Fruit fly (Drosophila melanogaster): Measurements from ENCODE around the gene Sk2.

The Sk2 gene

DNA sequence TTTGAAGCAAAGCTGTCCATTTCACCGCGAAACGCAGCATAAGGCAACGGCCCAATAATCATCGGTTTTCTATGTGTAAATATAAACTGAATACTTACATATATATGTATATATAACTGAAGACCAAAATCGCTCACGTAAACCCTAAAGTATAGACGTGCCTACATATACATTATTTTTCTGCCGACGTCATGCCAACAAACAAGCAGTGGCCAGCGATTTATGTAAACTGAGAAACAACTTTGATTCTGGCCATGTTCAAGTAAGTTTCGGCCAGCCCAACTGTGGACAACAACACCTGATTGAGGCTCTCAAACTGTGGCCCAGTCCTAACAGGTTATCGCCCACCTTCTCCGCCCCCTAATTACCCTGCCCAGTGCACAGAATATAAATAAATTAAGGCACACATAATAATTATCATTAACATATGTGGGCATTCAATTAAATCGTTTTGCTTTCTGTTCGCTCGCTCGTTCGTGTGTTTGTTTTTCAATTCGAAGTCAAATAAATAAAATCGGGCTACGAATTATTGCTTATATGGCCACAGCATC, 35.2 kb downstream of the Sk2 start:
- TF ChIP-seq psq (optimal IDR thresholded peaks at IDR 0.05) (no peak), usp (GFP tag; optimal IDR thresholded peaks at IDR 0.05) (no peak), CG8478 (optimal IDR thresholded peaks at IDR 0.05) (no peak), pan (optimal IDR thresholded peaks at IDR 0.05) (no peak), Dll (optimal IDR thresholded peaks at IDR 0.05) (no peak), EcR (GFP tag; optimal IDR thresholded peaks at IDR 0.05) (no peak)

DNA sequence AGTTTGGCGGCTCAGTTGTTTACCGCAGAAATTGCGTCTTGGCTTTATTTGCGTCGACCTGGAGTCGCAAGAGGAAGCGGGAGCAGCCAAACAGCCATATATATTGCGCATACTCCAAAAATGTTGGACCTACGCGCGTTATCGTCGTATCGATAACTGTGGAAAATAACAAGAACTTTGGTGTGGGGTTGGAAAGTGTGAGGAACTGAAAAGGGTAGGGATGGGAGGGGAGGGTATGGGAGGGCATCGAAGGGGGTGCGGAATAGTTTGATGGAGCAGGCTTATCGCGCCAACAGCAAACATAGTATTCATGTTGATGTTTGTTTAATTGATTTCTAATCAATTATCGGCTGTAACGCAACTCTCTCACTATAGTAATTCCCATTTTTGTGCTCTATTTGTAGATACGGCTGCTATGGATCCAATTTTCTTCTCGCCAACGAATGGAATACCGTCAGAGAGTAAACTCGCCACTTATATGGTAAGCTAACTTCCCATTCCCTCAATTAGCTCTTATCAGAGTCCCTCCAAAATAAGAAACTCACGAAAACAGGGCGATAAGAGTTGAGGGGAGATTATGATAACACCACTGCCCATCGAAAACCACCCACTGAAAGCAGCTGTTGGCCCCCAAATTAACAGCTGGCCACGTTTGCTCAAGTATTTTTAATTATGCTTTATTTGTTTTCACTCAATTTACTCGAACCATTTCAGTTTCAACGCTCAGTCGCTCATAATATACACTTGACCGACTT, 36.6 kb downstream of the Sk2 start:
- TF ChIP-seq psq (optimal IDR thresholded peaks at IDR 0.05): no peak
- TF ChIP-seq Dll (optimal IDR thresholded peaks at IDR 0.05): no peak
- no peak for TF ChIP-seq usp (GFP tag; optimal IDR thresholded peaks at IDR 0.05)
- TF ChIP-seq EcR (GFP tag; optimal IDR thresholded peaks at IDR 0.05): no peak
- no peak for TF ChIP-seq pan (optimal IDR thresholded peaks at IDR 0.05)
- TF ChIP-seq CG8478 (optimal IDR thresholded peaks at IDR 0.05): no peak

DNA sequence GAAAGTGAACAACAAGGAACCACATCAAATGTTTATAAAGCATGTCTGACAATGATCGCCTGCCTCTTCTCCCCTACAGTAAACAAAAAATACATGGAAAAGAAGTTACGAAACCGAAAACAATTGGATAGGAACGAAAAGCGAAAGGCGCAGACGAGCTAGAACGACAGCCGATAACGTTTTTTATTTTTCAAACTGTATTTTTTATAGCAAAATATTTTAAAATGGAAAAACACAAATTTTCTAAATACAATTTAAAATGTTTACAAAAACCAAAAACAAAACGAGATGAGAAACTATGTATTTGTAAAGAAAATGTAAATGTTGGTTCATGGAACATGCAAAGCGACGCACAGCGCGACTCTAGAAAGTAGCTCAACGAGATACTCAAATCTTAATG, 42.1 kb downstream of the Sk2 start:
- TF ChIP-seq CG8478 (optimal IDR thresholded peaks at IDR 0.05) (no peak), psq (optimal IDR thresholded peaks at IDR 0.05) (no peak), pan (optimal IDR thresholded peaks at IDR 0.05) (no peak), EcR (GFP tag; optimal IDR thresholded peaks at IDR 0.05) (no peak), usp (GFP tag; optimal IDR thresholded peaks at IDR 0.05) (no peak), Dll (optimal IDR thresholded peaks at IDR 0.05) (no peak)

DNA sequence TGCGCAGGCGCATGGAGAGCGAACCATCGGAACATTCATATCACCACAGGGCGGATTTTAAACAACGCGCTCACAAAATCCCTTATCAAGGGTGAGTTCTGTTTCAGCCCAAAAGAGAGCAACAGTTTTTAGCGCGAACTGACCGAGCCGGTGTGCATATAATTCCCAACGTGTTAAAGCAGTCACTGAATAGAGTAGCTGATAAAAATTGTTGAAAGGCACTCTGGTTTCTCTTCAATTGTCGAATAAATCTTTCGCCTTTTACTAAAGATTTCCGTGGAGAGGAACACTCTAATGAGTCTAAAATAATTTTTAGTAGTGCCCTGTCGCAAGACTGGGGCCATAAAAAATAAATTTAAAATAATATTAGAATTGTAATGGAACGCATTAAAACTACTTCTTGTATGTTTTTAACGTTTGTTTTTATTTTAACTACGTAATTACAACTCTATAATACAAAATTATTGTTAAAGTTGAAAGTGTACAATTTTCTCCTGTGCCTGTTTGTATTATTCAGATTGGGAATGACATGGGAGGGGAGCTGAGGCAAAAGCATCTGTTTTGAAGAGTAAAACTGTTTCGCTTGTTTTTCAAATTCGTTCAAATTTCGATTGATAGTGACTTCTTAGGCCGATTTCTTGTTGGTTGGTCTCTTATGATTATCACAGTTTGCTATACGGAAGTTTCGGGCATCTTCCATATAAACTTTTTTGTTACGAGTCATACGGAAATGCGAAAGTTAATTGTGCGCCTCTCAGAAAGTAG, 43.9 kb downstream of the Sk2 start:
- no peak for TF ChIP-seq Dll (optimal IDR thresholded peaks at IDR 0.05)
- no peak for TF ChIP-seq usp (GFP tag; optimal IDR thresholded peaks at IDR 0.05)
- no peak for TF ChIP-seq pan (optimal IDR thresholded peaks at IDR 0.05)
- TF ChIP-seq CG8478 (optimal IDR thresholded peaks at IDR 0.05): no peak
- no peak for TF ChIP-seq psq (optimal IDR thresholded peaks at IDR 0.05)
- TF ChIP-seq EcR (GFP tag; optimal IDR thresholded peaks at IDR 0.05): no peak

DNA sequence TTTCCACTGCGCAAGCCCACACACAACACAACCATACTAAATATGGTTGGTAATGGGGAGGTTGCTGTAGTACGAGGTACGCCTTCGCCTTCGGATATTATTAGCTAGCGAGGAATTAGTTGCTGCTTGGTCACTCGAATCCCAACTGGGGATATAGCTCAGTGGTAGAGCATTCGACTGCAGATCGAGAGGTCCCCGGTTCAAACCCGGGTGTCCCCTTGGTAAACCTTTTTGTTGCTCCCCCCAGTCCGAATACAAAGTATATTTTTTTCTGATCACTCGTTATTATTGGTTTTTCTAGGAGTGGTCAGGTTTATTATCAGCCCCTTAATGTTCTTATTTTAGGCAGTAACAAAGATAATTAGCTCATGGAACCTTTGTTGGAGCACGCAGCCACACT, 48.7 kb downstream of the Sk2 start:
- TF ChIP-seq usp (GFP tag; optimal IDR thresholded peaks at IDR 0.05) (no peak), CG8478 (optimal IDR thresholded peaks at IDR 0.05) (no peak), Dll (optimal IDR thresholded peaks at IDR 0.05) (no peak), pan (optimal IDR thresholded peaks at IDR 0.05) (no peak), EcR (GFP tag; optimal IDR thresholded peaks at IDR 0.05) (no peak), psq (optimal IDR thresholded peaks at IDR 0.05) (no peak)

DNA sequence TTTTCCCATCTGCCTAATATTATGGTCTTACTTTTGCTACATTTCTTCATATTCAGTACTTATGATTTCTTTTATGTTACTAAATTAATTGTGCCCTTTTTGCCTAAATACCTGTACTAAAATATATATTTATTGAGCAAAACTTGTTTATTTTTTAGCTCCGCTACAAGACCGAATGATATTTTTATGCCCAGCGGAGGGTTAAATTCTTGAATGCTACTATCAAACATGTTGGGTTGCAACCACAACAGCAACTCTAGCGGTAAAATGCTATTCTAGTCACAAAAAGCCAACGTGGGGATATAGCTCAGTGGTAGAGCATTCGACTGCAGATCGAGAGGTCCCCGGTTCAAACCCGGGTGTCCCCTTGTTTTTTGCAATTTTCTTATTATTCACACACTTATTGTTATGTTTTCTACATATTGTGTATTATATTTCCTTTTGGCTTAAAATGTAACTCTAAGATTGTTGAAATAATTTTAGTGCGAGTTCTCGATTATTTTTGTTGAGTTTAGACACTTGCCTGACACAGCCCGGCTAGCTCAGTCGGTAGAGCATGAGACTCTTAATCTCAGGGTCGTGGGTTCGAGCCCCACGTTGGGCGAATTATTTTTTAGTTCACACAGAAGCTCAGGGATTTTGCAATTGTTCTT, 49.3 kb downstream of the Sk2 start:
- TF ChIP-seq pan (optimal IDR thresholded peaks at IDR 0.05) (no peak), Dll (optimal IDR thresholded peaks at IDR 0.05) (no peak), EcR (GFP tag; optimal IDR thresholded peaks at IDR 0.05) (no peak), usp (GFP tag; optimal IDR thresholded peaks at IDR 0.05) (no peak), CG8478 (optimal IDR thresholded peaks at IDR 0.05) (no peak), psq (optimal IDR thresholded peaks at IDR 0.05) (no peak)

DNA sequence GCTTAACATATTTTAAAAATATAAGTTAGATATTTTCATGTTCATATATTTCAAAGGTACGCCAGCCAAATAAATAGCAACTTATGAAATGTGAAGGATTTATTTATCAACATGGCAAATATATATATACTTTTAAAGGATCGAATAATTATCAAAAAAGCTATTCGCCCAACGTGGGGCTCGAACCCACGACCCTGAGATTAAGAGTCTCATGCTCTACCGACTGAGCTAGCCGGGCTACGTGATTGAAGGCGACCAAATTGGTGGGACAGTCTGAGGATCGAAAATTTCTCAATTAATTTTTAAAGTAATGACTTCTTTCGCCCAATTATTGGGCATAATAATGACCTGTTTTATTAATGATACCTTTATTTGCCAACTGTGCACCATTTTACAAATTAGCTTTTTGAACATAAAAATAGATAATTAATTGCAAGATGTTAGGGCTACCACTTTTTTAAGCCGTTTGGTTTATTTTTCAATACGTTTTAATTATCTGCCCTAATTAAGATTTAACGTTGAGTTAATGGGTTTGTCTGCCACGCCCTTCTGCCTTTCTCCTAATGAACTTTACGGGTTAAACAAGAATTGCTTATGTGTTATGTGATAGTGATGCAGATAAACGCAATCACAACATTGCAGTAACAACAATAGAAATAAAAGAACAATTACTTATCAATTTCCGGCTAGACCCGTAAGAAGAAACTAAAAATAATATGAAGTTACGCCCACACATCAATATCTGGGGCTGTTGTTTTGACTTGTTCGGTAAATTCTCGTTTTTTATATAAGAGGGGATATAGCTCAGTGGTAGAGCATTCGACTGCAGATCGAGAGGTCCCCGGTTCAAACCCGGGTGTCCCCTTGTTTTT, 50.1 kb downstream of the Sk2 start:
- no peak for TF ChIP-seq pan (optimal IDR thresholded peaks at IDR 0.05)
- TF ChIP-seq Dll (optimal IDR thresholded peaks at IDR 0.05): no peak
- no peak for TF ChIP-seq EcR (GFP tag; optimal IDR thresholded peaks at IDR 0.05)
- TF ChIP-seq psq (optimal IDR thresholded peaks at IDR 0.05): no peak
- no peak for TF ChIP-seq CG8478 (optimal IDR thresholded peaks at IDR 0.05)
- no peak for TF ChIP-seq usp (GFP tag; optimal IDR thresholded peaks at IDR 0.05)

DNA sequence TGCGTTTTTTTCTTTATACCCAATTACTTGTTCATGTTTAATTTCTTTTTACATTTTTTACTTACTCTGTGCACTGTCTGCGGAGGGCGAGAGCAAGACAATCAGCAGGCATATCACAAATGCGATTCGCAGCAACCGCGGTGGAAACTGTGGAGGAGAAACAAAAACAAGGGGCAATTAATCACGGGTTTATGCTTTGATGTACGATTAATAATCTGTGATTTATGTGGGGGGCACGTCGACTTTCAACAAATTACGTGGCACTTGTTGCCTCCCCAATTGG, 50.7 kb downstream of the Sk2 start:
- no peak for TF ChIP-seq psq (optimal IDR thresholded peaks at IDR 0.05)
- TF ChIP-seq EcR (GFP tag; optimal IDR thresholded peaks at IDR 0.05): no peak
- no peak for TF ChIP-seq Dll (optimal IDR thresholded peaks at IDR 0.05)
- no peak for TF ChIP-seq usp (GFP tag; optimal IDR thresholded peaks at IDR 0.05)
- no peak for TF ChIP-seq pan (optimal IDR thresholded peaks at IDR 0.05)
- TF ChIP-seq CG8478 (optimal IDR thresholded peaks at IDR 0.05): no peak

DNA sequence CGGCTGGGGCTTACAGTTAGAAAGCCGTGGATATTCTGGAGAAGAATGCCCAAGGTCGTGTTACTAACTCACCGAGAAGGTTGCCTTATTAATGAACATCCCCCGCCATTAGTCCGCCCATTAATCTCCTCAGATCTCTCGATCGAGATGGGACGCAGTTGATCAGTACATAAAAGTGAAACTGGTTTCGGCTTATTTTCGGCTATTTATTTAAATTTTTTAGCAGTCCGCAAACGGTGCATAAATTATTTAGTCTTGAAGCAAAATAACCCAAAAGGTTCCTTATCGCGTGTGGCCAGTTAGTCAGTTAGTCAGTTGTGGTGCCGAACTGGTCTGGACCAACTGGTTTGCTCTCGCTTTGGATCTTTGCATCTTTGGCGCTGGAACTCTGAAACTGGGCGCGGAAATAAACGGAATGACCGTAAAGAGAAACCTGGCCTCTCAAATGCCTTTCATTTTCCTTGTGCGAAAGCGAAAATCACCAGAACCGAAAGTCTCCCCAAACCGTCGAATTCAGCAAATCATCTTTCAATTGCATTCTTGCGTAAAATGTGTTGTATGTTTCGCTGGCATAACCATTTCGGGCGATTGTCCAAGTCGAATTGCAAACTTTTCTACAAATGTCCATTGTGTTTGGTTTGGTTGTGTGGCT, 52.0 kb downstream of the Sk2 start:
- TF ChIP-seq usp (GFP tag; optimal IDR thresholded peaks at IDR 0.05) (no peak), CG8478 (optimal IDR thresholded peaks at IDR 0.05) (no peak), pan (optimal IDR thresholded peaks at IDR 0.05) (no peak), EcR (GFP tag; optimal IDR thresholded peaks at IDR 0.05) (no peak)
